Fruit fly (Drosophila melanogaster) whole organism, wandering third instar larva: Measurements from ENCODE around the gene CG17154.

Source experiments
- Hr78 ChIP-seq: fragments of >200 bp; optimal IDR thresholded peaks from 2 replicates; lab custom pipeline; 2017; ENCODE audit warnings: missing biosample characterization, missing genetic modification characterization
- psq ChIP-seq: fragments of 200-800 bp; sonication (Bioruptor generic); optimal IDR thresholded peaks from 3 replicates; lab custom pipeline; 2017; ENCODE audit warnings: missing biosample characterization, mild to moderate bottlenecking, missing genetic modification characterization, moderate library complexity
- usp ChIP-seq: fragments of >200 bp; optimal IDR thresholded peaks from 2 replicates; lab custom pipeline; 2017; ENCODE audit warnings: missing biosample characterization, missing genetic modification characterization

DNA sequence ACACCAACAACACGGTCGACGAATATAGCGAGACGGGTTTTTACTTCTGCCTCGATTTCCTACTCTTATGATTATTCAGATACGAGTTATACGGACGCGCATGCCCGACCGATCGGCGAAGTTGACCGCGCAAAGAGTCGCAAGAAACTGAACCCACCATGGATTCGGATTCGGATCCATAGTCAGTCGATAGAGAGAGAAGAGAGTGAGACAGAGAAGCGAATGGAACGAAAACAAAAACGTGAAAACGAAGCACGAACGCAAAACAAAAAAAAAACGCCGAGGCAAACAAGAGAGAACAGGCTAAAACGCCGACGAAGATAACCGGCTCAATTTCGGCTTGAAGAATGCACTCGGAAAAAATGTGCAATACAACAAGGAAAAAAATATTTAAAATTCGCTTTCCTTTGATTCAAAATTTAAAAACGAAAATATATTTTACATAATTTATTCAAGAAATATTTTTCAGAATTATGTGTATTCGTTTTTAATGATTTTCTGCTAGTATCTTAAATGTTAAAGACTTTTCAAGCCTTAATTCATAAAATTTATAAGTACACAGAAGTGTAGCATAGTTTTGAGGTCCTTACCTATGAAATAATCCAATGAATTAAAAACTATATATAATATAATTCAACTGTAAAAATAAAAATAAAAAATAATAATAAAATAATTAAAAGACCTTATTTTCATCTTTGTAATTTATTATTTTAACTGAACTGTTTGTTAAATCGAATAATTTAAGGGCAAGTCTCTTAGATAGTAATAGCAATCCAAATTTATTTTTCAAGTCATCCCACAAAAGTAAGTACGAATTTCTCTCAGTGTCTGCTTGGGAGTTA lies 6.5 kb upstream of the CG17154 start, which contains the start of gene Sema5c:
- TF ChIP-seq Hr78 (no peak), psq (peak; percentile 95), usp (GFP tag; lab: Kevin White, UChicago) (no peak)
